Fruit fly (Drosophila melanogaster): ENCODE measurements around the gene SmE.
A peak's percentile ranks its signal among the peaks of the same experiment; 100 is the strongest.

dm6 chr2L:7918770-7919169 is 33.5 kb upstream of the SmE start:
- TF ChIP-seq D1 (tag; optimal IDR thresholded peaks at IDR 0.05), result no peak
- TF ChIP-seq CG34367 (tag; optimal IDR thresholded peaks at IDR 0.05), result no peak
- TF ChIP-seq CG4496 (GFP tag; IDR thresholded peaks at IDR 0.05), result no peak
- TF ChIP-seq rn (GFP tag; IDR thresholded peaks at IDR 0.05), result no peak
- TF ChIP-seq CG12605 (GFP tag; IDR thresholded peaks at IDR 0.05), result no peak
- no peak for TF ChIP-seq Snoo (tag; optimal IDR thresholded peaks at IDR 0.05)
- no peak for TF ChIP-seq CG17806 (tag; optimal IDR thresholded peaks at IDR 0.05)
- no peak for TF ChIP-seq EcR (GFP tag; optimal IDR thresholded peaks at IDR 0.05)
- TF ChIP-seq Pif1A (GFP tag; optimal IDR thresholded peaks at IDR 0.05), result peak; percentile 41

Data from whole organism, pupa.